Worm (Caenorhabditis elegans) whole organism, early embryonic: ENCODE results near the gene T06E6.10.

ENCODE experiments used
- B0310.2 ChIP-seq: sonication (generic microtip); optimal IDR thresholded peaks from 2 replicates; lab custom pipeline; 2016; ENCODE audit warnings: mild to moderate bottlenecking, missing genetic modification characterization, missing compliant biosample characterization
- F13C5.2 ChIP-seq: sonication (generic microtip); optimal IDR thresholded peaks from 2 replicates; lab custom pipeline; 2017; ENCODE audit warnings: mild to moderate bottlenecking, missing genetic modification characterization, inconsistent platforms, missing compliant biosample characterization
- aly-1 ChIP-seq: sonication (generic microtip); optimal IDR thresholded peaks from 2 replicates; lab custom pipeline; 2016; ENCODE audit warnings: missing genetic modification characterization, missing compliant biosample characterization
- ama-1 ChIP-seq: fragments of 150-350 bp; optimal IDR thresholded peaks from 2 replicates; lab custom pipeline; 2014
- ceh-13 ChIP-seq: fragments of 200-800 bp; sonication (Bioruptor generic); optimal IDR thresholded peaks from 2 replicates; lab custom pipeline; 2018; ENCODE audit warnings: mild to moderate bottlenecking, missing genetic modification characterization, missing compliant biosample characterization
- ceh-36 ChIP-seq: sonication (generic microtip); optimal IDR thresholded peaks from 2 replicates; lab custom pipeline; 2016; ENCODE audit warnings: missing genetic modification characterization, inconsistent platforms, missing compliant biosample characterization
- ets-7 ChIP-seq: sonication (generic microtip); optimal IDR thresholded peaks from 2 replicates; lab custom pipeline; 2016; ENCODE audit warnings: missing genotype, missing genetic modification characterization, missing compliant biosample characterization
- flt-1 ChIP-seq: fragments of 200-800 bp; sonication (Bioruptor generic); IDR thresholded peaks from 2 replicates; pipeline ENCODE4 v1.3.6; 2022; ENCODE audit warnings: missing genetic modification characterization, missing compliant biosample characterization
- hmbx-1 ChIP-seq: sonication (generic microtip); optimal IDR thresholded peaks from 2 replicates; lab custom pipeline; 2016; ENCODE audit warnings: mild to moderate bottlenecking, missing genetic modification characterization, missing compliant biosample characterization
- hmg-4 ChIP-seq: fragments of 200-800 bp; sonication (Bioruptor generic); optimal IDR thresholded peaks from 2 replicates; lab custom pipeline; 2018; ENCODE audit warnings: mild to moderate bottlenecking, missing genetic modification characterization, missing compliant biosample characterization
- hnd-1 ChIP-seq: sonication (generic microtip); optimal IDR thresholded peaks from 2 replicates; lab custom pipeline; 2016; ENCODE audit warnings: missing genetic modification characterization, missing compliant biosample characterization
- pes-1 ChIP-seq: fragments of 200-800 bp; sonication (Bioruptor generic); IDR thresholded peaks from 2 replicates; pipeline ENCODE4 v1.3.6; 2022; ENCODE audit warnings: missing genetic modification reagents, missing genetic modification characterization, missing compliant biosample characterization
- scrt-1 ChIP-seq: fragments of 200-800 bp; sonication (Bioruptor generic); IDR thresholded peaks from 2 replicates; pipeline ENCODE4 v1.3.6; 2022; ENCODE audit warnings: missing genetic modification characterization, missing compliant biosample characterization
- sea-1 ChIP-seq: fragments of 200-800 bp; sonication (Bioruptor generic); conservative IDR thresholded peaks from 2 replicates; pipeline ENCODE4 v1.3.6; 2022; ENCODE audit warnings: missing genetic modification characterization, missing compliant biosample characterization
- tbx-11 ChIP-seq: fragments of 200-800 bp; sonication (Bioruptor generic); IDR thresholded peaks from 2 replicates; pipeline ENCODE4 v1.3.6; 2022; ENCODE audit warnings: missing genetic modification characterization, missing compliant biosample characterization
- tbx-37 ChIP-seq: fragments of 200-800 bp; sonication (Bioruptor generic); conservative IDR thresholded peaks from 2 replicates; pipeline ENCODE4 v1.3.6; 2022; ENCODE audit warnings: missing genetic modification reagents, missing genetic modification characterization, missing compliant biosample characterization
- tra-4 ChIP-seq: sonication (generic microtip); optimal IDR thresholded peaks from 2 replicates; lab custom pipeline; 2017; ENCODE audit warnings: missing genetic modification characterization, missing compliant biosample characterization

T06E6.10 gene

DNA sequence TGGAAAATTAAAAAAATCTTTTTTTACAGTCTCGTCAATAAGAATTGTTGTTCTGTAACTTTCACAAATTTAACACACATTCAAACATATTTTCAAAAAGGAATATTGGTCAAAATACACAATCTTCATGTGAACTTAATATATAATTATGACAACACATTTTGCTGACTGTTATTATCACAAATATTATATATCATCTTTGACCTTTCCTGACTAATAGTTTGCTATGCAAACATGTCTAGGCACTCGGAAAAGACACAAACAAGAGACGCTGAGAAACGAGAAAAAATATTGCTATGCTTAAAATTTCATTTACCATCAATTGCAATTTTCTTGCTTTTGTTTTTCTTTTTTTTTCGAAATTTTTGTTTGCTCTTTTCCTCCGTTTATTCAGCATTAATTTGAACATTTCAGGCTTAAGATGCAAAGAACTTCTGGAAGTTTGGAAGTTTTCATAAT, 16.0 kb upstream of the T06E6.10 start, which contains the start of gene fbxa-135:
Gene fbxa-135 (plus strand): TSS at position 409 of the 459 bp plus-strand sequence.
- TF ChIP-seq hmbx-1 (no peak), scrt-1 (GFP tag; lab: Robert Waterston, UW) (no peak), ama-1 (lab: Kevin White, UChicago) (no peak), F13C5.2 (tag; lab: Kevin White, UChicago) (no peak), flt-1 (no peak), tra-4 (tag; lab: Kevin White, UChicago) (no peak), pes-1 (GFP tag; lab: Robert Waterston, UW) (no peak), sea-1 (GFP tag; lab: Robert Waterston, UW) (no peak), tbx-11 (GFP tag; lab: Robert Waterston, UW) (no peak), hnd-1 (tag; lab: Kevin White, UChicago) (no peak), tbx-37 (GFP tag; lab: Robert Waterston, UW) (no peak), ets-7 (no peak), hmg-4 (GFP tag; lab: Kevin White, UChicago) (no peak), ceh-13 (GFP tag; lab: Kevin White, UChicago) (no peak), ceh-36 (tag; lab: Kevin White, UChicago) (no peak), aly-1 (tag; lab: Kevin White, UChicago) (no peak)

DNA sequence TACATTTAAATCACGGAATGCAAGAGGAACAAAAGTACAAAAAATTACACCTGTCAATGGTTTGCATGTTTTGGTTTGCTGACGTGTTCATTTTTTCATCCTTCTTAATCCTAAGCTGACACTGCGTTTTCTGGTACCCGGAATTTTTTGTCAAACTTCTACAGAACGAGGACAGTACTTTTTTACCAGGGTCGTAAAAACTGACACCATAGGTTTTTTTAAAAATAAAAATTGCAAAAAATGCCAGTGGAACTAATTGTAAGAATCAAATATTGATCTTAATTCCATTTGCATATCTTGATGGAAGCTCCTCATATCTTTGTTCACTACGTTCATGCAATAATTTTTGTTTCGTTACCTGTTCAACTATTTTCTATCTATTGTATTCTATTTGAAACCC, 13.1 kb upstream of the T06E6.10 start, which contains the start of gene srh-258:
Gene srh-258 (plus strand): TSS at position 301 of the 400 bp plus-strand sequence.
- TF ChIP-seq F13C5.2 (tag; lab: Kevin White, UChicago) (no peak), hmbx-1 (no peak), ets-7 (no peak), B0310.2 (no peak), ama-1 (lab: Kevin White, UChicago) (no peak), ceh-36 (tag; lab: Kevin White, UChicago) (no peak), pes-1 (GFP tag; lab: Robert Waterston, UW) (no peak), tbx-11 (GFP tag; lab: Robert Waterston, UW) (no peak), hmg-4 (GFP tag; lab: Kevin White, UChicago) (no peak), hnd-1 (tag; lab: Kevin White, UChicago) (no peak), tra-4 (tag; lab: Kevin White, UChicago) (no peak), scrt-1 (GFP tag; lab: Robert Waterston, UW) (no peak), aly-1 (tag; lab: Kevin White, UChicago) (no peak), tbx-37 (GFP tag; lab: Robert Waterston, UW) (no peak), sea-1 (GFP tag; lab: Robert Waterston, UW) (no peak)

DNA sequence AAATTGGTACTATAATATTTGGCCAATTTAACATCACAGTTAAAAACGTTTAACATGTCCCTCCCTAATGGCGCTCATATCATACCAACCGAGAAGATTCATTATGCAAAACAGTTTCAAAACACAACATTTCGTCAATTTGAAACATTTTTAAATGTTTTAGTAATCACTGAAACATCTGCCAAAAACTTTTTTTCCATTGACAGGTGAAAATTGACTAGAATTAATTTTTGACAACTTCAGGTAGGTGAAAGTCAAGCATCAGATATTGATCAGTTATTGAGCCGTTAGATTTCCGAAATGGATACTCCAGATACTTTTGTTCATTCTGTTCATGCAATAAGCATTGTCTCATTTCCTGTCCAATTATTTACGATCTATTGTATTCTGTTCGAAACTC, 11.0 kb upstream of the T06E6.10 start, which contains the start of gene srh-257:
Gene srh-257 (plus strand): TSS at position 301 of the 400 bp plus-strand sequence.
- TF ChIP-seq hnd-1 (tag; lab: Kevin White, UChicago) (no peak), tbx-11 (GFP tag; lab: Robert Waterston, UW) (no peak), ets-7 (no peak), ama-1 (lab: Kevin White, UChicago) (no peak), ceh-36 (tag; lab: Kevin White, UChicago) (no peak), aly-1 (tag; lab: Kevin White, UChicago) (no peak), hmg-4 (GFP tag; lab: Kevin White, UChicago) (no peak), hmbx-1 (no peak), sea-1 (GFP tag; lab: Robert Waterston, UW) (no peak), F13C5.2 (tag; lab: Kevin White, UChicago) (no peak), flt-1 (no peak)

DNA sequence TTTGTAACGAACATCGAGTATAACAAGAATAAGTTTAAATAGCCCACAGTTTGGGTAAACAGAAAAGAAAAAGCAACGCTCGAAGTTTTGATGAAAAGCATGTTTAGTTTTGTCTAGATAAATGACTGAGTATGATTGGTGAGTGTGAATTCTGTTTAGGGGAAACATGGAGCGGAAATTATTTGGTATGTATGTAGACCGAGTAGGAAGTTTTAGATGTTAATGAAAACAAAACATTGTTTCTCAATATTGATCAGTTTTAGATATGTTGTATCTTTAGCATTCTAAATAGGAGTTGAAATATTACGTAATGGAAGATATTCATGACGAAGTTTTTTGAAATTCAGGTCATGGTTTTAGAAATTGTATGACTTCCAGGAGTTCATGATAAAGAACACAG, 5.3 kb upstream of the T06E6.10 start, which contains the start of gene srbc-63:
Gene srbc-63 (minus strand): TSS at position 101 of the 400 bp plus-strand sequence.
- no peak for TF ChIP-seq ceh-13 (GFP tag; lab: Kevin White, UChicago)

DNA sequence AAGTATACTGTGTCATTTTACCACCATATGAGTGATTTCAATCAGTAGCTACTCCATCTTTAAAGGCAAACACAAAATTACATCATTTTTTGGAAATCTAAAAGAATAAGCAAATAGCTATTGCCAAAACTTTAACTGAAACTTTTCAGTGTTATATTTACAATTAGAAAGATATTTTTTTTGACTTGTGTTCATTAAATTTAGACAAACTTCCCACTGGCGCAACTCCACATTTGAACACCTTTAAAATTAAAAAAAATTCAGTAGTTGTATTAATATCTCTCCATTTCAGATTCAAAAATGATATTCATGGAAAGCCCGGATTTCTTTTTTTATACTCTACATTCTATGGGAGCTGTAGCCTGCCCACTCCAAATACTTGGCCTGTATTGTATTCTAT, 4.1 kb upstream of the T06E6.10 start, which contains the start of gene srh-264:
Gene srh-264 (plus strand): TSS at position 301 of the 400 bp plus-strand sequence.
- no peak for TF ChIP-seq ama-1 (lab: Kevin White, UChicago)
- TF ChIP-seq tbx-37 (GFP tag; lab: Robert Waterston, UW), result no peak
- no peak for TF ChIP-seq pes-1 (GFP tag; lab: Robert Waterston, UW)
- TF ChIP-seq aly-1 (tag; lab: Kevin White, UChicago), result no peak
- no peak for TF ChIP-seq ceh-36 (tag; lab: Kevin White, UChicago)
- no peak for TF ChIP-seq hmbx-1
- no peak for TF ChIP-seq B0310.2
- TF ChIP-seq sea-1 (GFP tag; lab: Robert Waterston, UW), result no peak
- no peak for TF ChIP-seq ets-7
- TF ChIP-seq ceh-13 (GFP tag; lab: Kevin White, UChicago), result no peak
- no peak for TF ChIP-seq F13C5.2 (tag; lab: Kevin White, UChicago)
- TF ChIP-seq hmg-4 (GFP tag; lab: Kevin White, UChicago), result no peak
- TF ChIP-seq tbx-11 (GFP tag; lab: Robert Waterston, UW), result no peak
- no peak for TF ChIP-seq flt-1
- TF ChIP-seq scrt-1 (GFP tag; lab: Robert Waterston, UW), result no peak
- TF ChIP-seq tra-4 (tag; lab: Kevin White, UChicago), result no peak
- TF ChIP-seq hnd-1 (tag; lab: Kevin White, UChicago), result no peak

DNA sequence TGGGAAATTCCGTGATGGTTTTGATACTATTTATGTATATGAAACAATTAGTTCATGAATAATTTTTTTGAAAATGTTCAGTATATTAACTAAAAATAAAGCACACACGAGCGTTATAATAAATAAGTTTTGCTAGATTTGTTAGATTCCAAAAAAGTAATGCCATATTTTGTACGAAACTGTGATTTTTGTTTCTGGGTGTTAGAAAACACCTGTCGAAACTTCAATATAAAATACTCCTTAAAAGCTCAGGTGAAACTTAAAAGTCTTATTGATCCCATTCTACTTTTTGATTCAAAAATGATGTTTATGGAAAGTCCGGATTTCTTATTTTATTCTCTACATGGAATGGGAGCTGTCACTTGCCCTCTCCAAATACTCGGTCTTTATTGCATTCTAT, 2.0 kb upstream of the T06E6.10 start, which contains the start of gene srh-265:
Gene srh-265 (plus strand): TSS at position 301 of the 400 bp plus-strand sequence.
- no peak for TF ChIP-seq hmbx-1
- no peak for TF ChIP-seq tbx-37 (GFP tag; lab: Robert Waterston, UW)
- TF ChIP-seq sea-1 (GFP tag; lab: Robert Waterston, UW), result no peak
- no peak for TF ChIP-seq ama-1 (lab: Kevin White, UChicago)
- no peak for TF ChIP-seq scrt-1 (GFP tag; lab: Robert Waterston, UW)
- no peak for TF ChIP-seq ets-7
- no peak for TF ChIP-seq tra-4 (tag; lab: Kevin White, UChicago)
- TF ChIP-seq pes-1 (GFP tag; lab: Robert Waterston, UW), result no peak
- TF ChIP-seq flt-1, result no peak
- TF ChIP-seq ceh-13 (GFP tag; lab: Kevin White, UChicago), result no peak
- TF ChIP-seq F13C5.2 (tag; lab: Kevin White, UChicago), result no peak
- TF ChIP-seq hnd-1 (tag; lab: Kevin White, UChicago), result no peak
- no peak for TF ChIP-seq B0310.2
- no peak for TF ChIP-seq hmg-4 (GFP tag; lab: Kevin White, UChicago)
- no peak for TF ChIP-seq tbx-11 (GFP tag; lab: Robert Waterston, UW)
- TF ChIP-seq ceh-36 (tag; lab: Kevin White, UChicago), result no peak
- TF ChIP-seq aly-1 (tag; lab: Kevin White, UChicago), result no peak
